Comparison of ENCODE assay signal across 3 fruit fly cellular contexts in genomic region chr3L:8667809-8668593, dm6.
A peak's percentile ranks its signal among the peaks of the same experiment; 100 is the strongest.
TF ChIP-seq lines count a peak whose summit lies in the region.

No protein-coding gene starts in this region.

TF ChIP-seq in whole organism, embryonic, 481 proteins besides CTCF, POLR2A, EP300 and RAD21 (continued from another document and continues in another):
- TF ChIP-seq scrt (GFP tag; optimal IDR thresholded peaks at IDR 0.05; lab: Kevin White, UChicago) (no peak), CG12942 (GFP tag; optimal IDR thresholded peaks at IDR 0.05; lab: Kevin White, UChicago) (no peak), grau (tag; optimal IDR thresholded peaks at IDR 0.05; lab: Kevin White, UChicago) (peak; percentile 41), CG7963 (GFP tag; IDR thresholded peaks at IDR 0.05; lab: Robert Waterston, UW; ENCODE audit: partially characterized antibody) (no peak), CG8924 (tag; optimal IDR thresholded peaks at IDR 0.05; lab: Kevin White, UChicago) (peak; percentile 28), pros (GFP tag; optimal IDR thresholded peaks at IDR 0.05; lab: Kevin White, UChicago) (no peak), CG32532 (GFP tag; IDR thresholded peaks at IDR 0.05; lab: Robert Waterston, UW) (no peak), lola (GFP tag; optimal IDR thresholded peaks at IDR 0.05; lab: Kevin White, UChicago) (peak in 1 of 3 experiments; percentile 63), Aef1 (GFP tag; IDR thresholded peaks at IDR 0.05; lab: Robert Waterston, UW) (no peak), bbx (GFP tag; IDR thresholded peaks at IDR 0.05; lab: Robert Waterston, UW; ENCODE audit: partially characterized antibody) (no peak), CG17802 (tag; optimal IDR thresholded peaks at IDR 0.05; lab: Kevin White, UChicago) (no peak), Spps (tag; optimal IDR thresholded peaks at IDR 0.05; lab: Kevin White, UChicago) (peak; percentile 3), Vsx1 (GFP tag; optimal IDR thresholded peaks at IDR 0.05; lab: Kevin White, UChicago) (no peak), az2 (GFP tag; optimal IDR thresholded peaks at IDR 0.05; lab: Kevin White, UChicago) (peak; percentile 49), CG17359 (tag; optimal IDR thresholded peaks at IDR 0.05; lab: Kevin White, UChicago) (no peak), Ets97D (GFP tag; optimal IDR thresholded peaks at IDR 0.05; lab: Kevin White, UChicago) (no peak), CG3281 (GFP tag; optimal IDR thresholded peaks at IDR 0.05; lab: Kevin White, UChicago) (no peak), exex (tag; optimal IDR thresholded peaks at IDR 0.05; lab: Kevin White, UChicago) (no peak), fd64A (GFP tag; optimal IDR thresholded peaks at IDR 0.05; lab: Kevin White, UChicago) (no peak), cwo (GFP tag; optimal IDR thresholded peaks at IDR 0.05; lab: Kevin White, UChicago) (no peak), E2f1 (GFP tag; IDR thresholded peaks at IDR 0.05; lab: Robert Waterston, UW) (0 out of 2 replicates have a peak, but pooled peaks have one; percentile 40), CG14965 (GFP tag; optimal IDR thresholded peaks at IDR 0.05; lab: Kevin White, UChicago; ENCODE audit: borderline replicate concordance) (no peak), kah (GFP tag; optimal IDR thresholded peaks at IDR 0.05; lab: Kevin White, UChicago) (no peak), CG4730 (GFP tag; IDR thresholded peaks at IDR 0.05; lab: Robert Waterston, UW) (0 out of 2 replicates have a peak, but pooled peaks have one; percentile 17), wdn (GFP tag; IDR thresholded peaks at IDR 0.05; lab: Robert Waterston, UW) (no peak), oc (tag; optimal IDR thresholded peaks at IDR 0.05; lab: Kevin White, UChicago) (peak; percentile 22), chm (GFP tag; IDR thresholded peaks at IDR 0.05; lab: Robert Waterston, UW) (no peak), B-H1 (GFP tag; IDR thresholded peaks at IDR 0.05; lab: Robert Waterston, UW) (no peak), CG14014 (GFP tag; IDR thresholded peaks at IDR 0.05; lab: Robert Waterston, UW) (no peak), sna (GFP tag; IDR thresholded peaks at IDR 0.05; lab: Robert Waterston, UW; ENCODE audit: partially characterized antibody) (no peak), Trl (optimal IDR thresholded peaks at IDR 0.05; lab: Kevin White, UChicago) (no peak), Trl (GFP tag; optimal IDR thresholded peaks at IDR 0.05; lab: Kevin White, UChicago) (no peak), CG7357 (GFP tag; IDR thresholded peaks at IDR 0.05; lab: Robert Waterston, UW) (no peak), CG16779 (GFP tag; IDR thresholded peaks at IDR 0.05; lab: Robert Waterston, UW) (no peak), CG8290 (GFP tag; optimal IDR thresholded peaks at IDR 0.05; lab: Kevin White, UChicago) (no peak), CG8290 (tag; optimal IDR thresholded peaks at IDR 0.05; lab: Kevin White, UChicago) (no peak), CG1529 (GFP tag; optimal IDR thresholded peaks at IDR 0.05; lab: Kevin White, UChicago) (peak; percentile 19), kni (GFP tag; optimal IDR thresholded peaks at IDR 0.05; lab: Kevin White, UChicago) (no peak), CG11696 (GFP tag; IDR thresholded peaks at IDR 0.05; lab: Robert Waterston, UW) (no peak), sd (tag; optimal IDR thresholded peaks at IDR 0.05; lab: Kevin White, UChicago) (no peak), CG15696 (tag; optimal IDR thresholded peaks at IDR 0.05; lab: Kevin White, UChicago) (peak; percentile 38), usp (GFP tag; optimal IDR thresholded peaks at IDR 0.05; lab: Kevin White, UChicago) (no peak), CG13894 (tag; optimal IDR thresholded peaks at IDR 0.05; lab: Kevin White, UChicago) (no peak), pita (GFP tag; optimal IDR thresholded peaks at IDR 0.05; lab: Kevin White, UChicago) (no peak), CG42726 (GFP tag; IDR thresholded peaks at IDR 0.05; lab: Robert Waterston, UW; ENCODE audit: partially characterized antibody) (no peak)

TF ChIP-seq in whole organism, prepupa, 60 proteins besides CTCF, POLR2A, EP300 and RAD21 (continued from another document):
- peak; percentile 89 for TF ChIP-seq svp (GFP tag; lab: Kevin White, UChicago)
- TF ChIP-seq CG1621 (tag; optimal IDR thresholded peaks at IDR 0.05; lab: Kevin White, UChicago), result peak; percentile 70
- TF ChIP-seq Hr39 (GFP tag; optimal IDR thresholded peaks at IDR 0.05; lab: Kevin White, UChicago), result peak; percentile 46
- TF ChIP-seq Gug (GFP tag; IDR thresholded peaks at IDR 0.05; lab: Robert Waterston, UW), result peak; percentile 69
- no peak for TF ChIP-seq fkh (GFP tag; optimal IDR thresholded peaks at IDR 0.05; lab: Kevin White, UChicago)
- peak; percentile 53 to 75 for TF ChIP-seq salr (GFP tag; optimal IDR thresholded peaks at IDR 0.05; lab: Kevin White, UChicago)
- TF ChIP-seq CG9139 (GFP tag; optimal IDR thresholded peaks at IDR 0.05; lab: Kevin White, UChicago), result peak; percentile 84
- peak; percentile 79 for TF ChIP-seq CG15336 (GFP tag; IDR thresholded peaks at IDR 0.05; lab: Robert Waterston, UW)
- peak; percentile 72 for TF ChIP-seq Eip75B (GFP tag; optimal IDR thresholded peaks at IDR 0.05; lab: Kevin White, UChicago)
- TF ChIP-seq dac (GFP tag; optimal IDR thresholded peaks at IDR 0.05; lab: Kevin White, UChicago), result no peak
- peak; percentile 78 for TF ChIP-seq CG6854 (GFP tag; optimal IDR thresholded peaks at IDR 0.05; lab: Kevin White, UChicago)
- no peak for TF ChIP-seq Hr38 (GFP tag; optimal IDR thresholded peaks at IDR 0.05; lab: Kevin White, UChicago)
- TF ChIP-seq Sox14 (GFP tag; optimal IDR thresholded peaks at IDR 0.05; lab: Kevin White, UChicago), result peak; percentile 57
- peak; percentile 94 for TF ChIP-seq CG6808 (GFP tag; optimal IDR thresholded peaks at IDR 0.05; lab: Kevin White, UChicago)
- TF ChIP-seq Sox15 (GFP tag; optimal IDR thresholded peaks at IDR 0.05; lab: Kevin White, UChicago), result peak; percentile 71
- TF ChIP-seq Ets21C (GFP tag; optimal IDR thresholded peaks at IDR 0.05; lab: Kevin White, UChicago), result peak; percentile 37
- peak; percentile 88 for TF ChIP-seq CG6792 (GFP tag; optimal IDR thresholded peaks at IDR 0.05; lab: Kevin White, UChicago)
- peak; percentile 60 for TF ChIP-seq cyc (GFP tag; optimal IDR thresholded peaks at IDR 0.05; lab: Kevin White, UChicago)
- TF ChIP-seq fd59A (GFP tag; optimal IDR thresholded peaks at IDR 0.05; lab: Kevin White, UChicago), result peak; percentile 88
- TF ChIP-seq spab (GFP tag; optimal IDR thresholded peaks at IDR 0.05; lab: Kevin White, UChicago), result peak; percentile 90
- TF ChIP-seq CG10669 (GFP tag; optimal IDR thresholded peaks at IDR 0.05; lab: Kevin White, UChicago), result peak; percentile 89
- TF ChIP-seq eg (GFP tag; IDR thresholded peaks at IDR 0.05; lab: Robert Waterston, UW), result peak; percentile 73
- TF ChIP-seq CG8632 (GFP tag; optimal IDR thresholded peaks at IDR 0.05; lab: Kevin White, UChicago), result peak; percentile 92
- TF ChIP-seq Hr4 (GFP tag; optimal IDR thresholded peaks at IDR 0.05; lab: Kevin White, UChicago), result peak; percentile 35
- TF ChIP-seq CG16779 (tag; optimal IDR thresholded peaks at IDR 0.05; lab: Kevin White, UChicago), result peak; percentile 80
- TF ChIP-seq OdsH (GFP tag; optimal IDR thresholded peaks at IDR 0.05; lab: Kevin White, UChicago), result peak; percentile 87
- peak; percentile 91 to 92 for TF ChIP-seq ss (GFP tag; optimal IDR thresholded peaks at IDR 0.05; lab: Kevin White, UChicago)
- TF ChIP-seq topi (GFP tag; optimal IDR thresholded peaks at IDR 0.05; lab: Kevin White, UChicago), result peak; percentile 74
- peak; percentile 65 for TF ChIP-seq CG31627 (GFP tag; optimal IDR thresholded peaks at IDR 0.05; lab: Kevin White, UChicago)
- peak; percentile 86 for TF ChIP-seq CG8119 (GFP tag; IDR thresholded peaks at IDR 0.05; lab: Robert Waterston, UW)
- TF ChIP-seq achi (GFP tag; optimal IDR thresholded peaks at IDR 0.05; lab: Kevin White, UChicago), result peak; percentile 92
- TF ChIP-seq pdm3 (GFP tag; optimal IDR thresholded peaks at IDR 0.05; lab: Kevin White, UChicago), result peak; percentile 64
- TF ChIP-seq Eip78C (GFP tag; lab: Kevin White, UChicago), result peak; percentile 95
- peak; percentile 53 for TF ChIP-seq CG4318 (GFP tag; optimal IDR thresholded peaks at IDR 0.05; lab: Kevin White, UChicago)
- peak; percentile 87 for TF ChIP-seq esn (GFP tag; optimal IDR thresholded peaks at IDR 0.05; lab: Kevin White, UChicago)
- TF ChIP-seq net (GFP tag; optimal IDR thresholded peaks at IDR 0.05; lab: Kevin White, UChicago), result peak; percentile 83
- peak; percentile 65 for TF ChIP-seq lz (GFP tag; optimal IDR thresholded peaks at IDR 0.05; lab: Kevin White, UChicago)
TF ChIP-seq in whole organism, prepupa: peak in this region for 56.

TF ChIP-seq in whole organism, wandering third instar larva, 38 proteins besides CTCF, POLR2A, EP300 and RAD21 (continued from another document):
- TF ChIP-seq brk (GFP tag; optimal IDR thresholded peaks at IDR 0.05; lab: Kevin White, UChicago) (peak; percentile 87), GATAd (GFP tag; optimal IDR thresholded peaks at IDR 0.05; lab: Kevin White, UChicago) (no peak), br (GFP tag; optimal IDR thresholded peaks at IDR 0.05; lab: Kevin White, UChicago) (peak; percentile 61), woc (GFP tag; optimal IDR thresholded peaks at IDR 0.05; lab: Kevin White, UChicago) (peak; percentile 63), dmrt93B (GFP tag; optimal IDR thresholded peaks at IDR 0.05; lab: Kevin White, UChicago) (peak; percentile 80), dsf (GFP tag; optimal IDR thresholded peaks at IDR 0.05; lab: Kevin White, UChicago; ENCODE audit: borderline replicate concordance) (peak; percentile 17), usp (GFP tag; optimal IDR thresholded peaks at IDR 0.05; lab: Kevin White, UChicago) (no peak), Hnf4 (GFP tag; optimal IDR thresholded peaks at IDR 0.05; lab: Kevin White, UChicago) (peak; percentile 78)
TF ChIP-seq in whole organism, wandering third instar larva: peak in this region for 21.
